Worm (Caenorhabditis elegans): ENCODE data around the gene hmgs-1.
A peak's percentile ranks its signal among the peaks of the same experiment; 100 is the strongest.

Gene hmgs-1

ce11 chrV:5684534-5684933 is at the start of gene hmgs-1, which contains the start of gene F25B4.4:
Gene hmgs-1 (minus strand): TSS chrV:5684589.
Gene F25B4.4 (plus strand): TSS chrV:5684873.
- TF ChIP-seq drap-1 (GFP tag; optimal IDR thresholded peaks at IDR 0.05) (peak; percentile 32), nhr-237 (tag; optimal IDR thresholded peaks at IDR 0.05) (peak; percentile 91), elt-3 (tag; optimal IDR thresholded peaks at IDR 0.05) (no peak), hlh-1 (tag; optimal IDR thresholded peaks at IDR 0.05) (peak; percentile 26), ces-1 (GFP tag; optimal IDR thresholded peaks at IDR 0.05) (peak; percentile 85), unc-120 (tag; optimal IDR thresholded peaks at IDR 0.05; ENCODE audit: poor library complexity, severe bottlenecking) (peak; percentile 98), unc-39 (tag; optimal IDR thresholded peaks at IDR 0.05) (no peak), pha-4 (tag; optimal IDR thresholded peaks at IDR 0.05) (peak; percentile 71), nhr-2 (tag; optimal IDR thresholded peaks at IDR 0.05) (peak; percentile 47), ceh-83 (GFP tag; optimal IDR thresholded peaks at IDR 0.05) (no peak), sptf-1 (tag; optimal IDR thresholded peaks at IDR 0.05) (peak; percentile 42), cnd-1 (tag; optimal IDR thresholded peaks at IDR 0.05) (no peak), mab-5 (tag; optimal IDR thresholded peaks at IDR 0.05) (peak; percentile 15), mls-2 (tag; optimal IDR thresholded peaks at IDR 0.05) (peak; percentile 31), elt-1 (tag; optimal IDR thresholded peaks at IDR 0.05; ENCODE audit: borderline replicate concordance, insufficient read depth) (no peak), ceh-39 (tag; optimal IDR thresholded peaks at IDR 0.05) (peak; percentile 45), ztf-11 (tag; optimal IDR thresholded peaks at IDR 0.05) (no peak), lsy-2 (tag; optimal IDR thresholded peaks at IDR 0.05) (peak; percentile 83), ceh-43 (GFP tag; optimal IDR thresholded peaks at IDR 0.05) (no peak), unc-62 (GFP tag; optimal IDR thresholded peaks at IDR 0.05) (peak; percentile 27), lin-13 (tag; optimal IDR thresholded peaks at IDR 0.05) (peak; percentile 87), mep-1 (tag; optimal IDR thresholded peaks at IDR 0.05) (peak; percentile 95), nhr-12 (tag; optimal IDR thresholded peaks at IDR 0.05) (no peak), snpc-4 (tag; optimal IDR thresholded peaks at IDR 0.05) (no peak)

ce11 chrV:5730783-5731182 is 46.4 kb upstream of the hmgs-1 start, which contains the start of gene K09H11.15:
Gene K09H11.15 (minus strand): TSS chrV:5730883.
- TF ChIP-seq ceh-43 (GFP tag; optimal IDR thresholded peaks at IDR 0.05) (no peak), sptf-1 (tag; optimal IDR thresholded peaks at IDR 0.05) (no peak), elt-1 (tag; optimal IDR thresholded peaks at IDR 0.05; ENCODE audit: borderline replicate concordance, insufficient read depth) (no peak), nhr-2 (tag; optimal IDR thresholded peaks at IDR 0.05) (no peak), sem-2 (GFP tag; optimal IDR thresholded peaks at IDR 0.05) (no peak), nhr-76 (tag; optimal IDR thresholded peaks at IDR 0.05) (no peak), cnd-1 (tag; optimal IDR thresholded peaks at IDR 0.05) (no peak), nhr-237 (tag; optimal IDR thresholded peaks at IDR 0.05) (no peak), lin-32 (GFP tag; optimal IDR thresholded peaks at IDR 0.05) (no peak), zip-8 (tag; optimal IDR thresholded peaks at IDR 0.05) (no peak), pha-4 (tag; optimal IDR thresholded peaks at IDR 0.05) (no peak), hlh-1 (tag; optimal IDR thresholded peaks at IDR 0.05) (no peak), nhr-12 (tag; optimal IDR thresholded peaks at IDR 0.05) (no peak)

ce11 chrV:5726463-5726862 is 42.1 kb upstream of the hmgs-1 start, which contains the start of gene K09H11.4:
Gene K09H11.4 (minus strand): TSS chrV:5726563.
- TF ChIP-seq zip-8 (tag; optimal IDR thresholded peaks at IDR 0.05) (no peak), nhr-76 (tag; optimal IDR thresholded peaks at IDR 0.05) (no peak), nhr-2 (tag; optimal IDR thresholded peaks at IDR 0.05) (no peak), sem-2 (GFP tag; optimal IDR thresholded peaks at IDR 0.05) (no peak), nhr-237 (tag; optimal IDR thresholded peaks at IDR 0.05) (no peak), lsy-2 (tag; optimal IDR thresholded peaks at IDR 0.05) (no peak), mab-5 (tag; optimal IDR thresholded peaks at IDR 0.05) (no peak), ceh-39 (tag; optimal IDR thresholded peaks at IDR 0.05) (no peak), ham-2 (GFP tag; optimal IDR thresholded peaks at IDR 0.05) (no peak), elt-1 (tag; optimal IDR thresholded peaks at IDR 0.05; ENCODE audit: borderline replicate concordance, insufficient read depth) (no peak), lin-13 (tag; optimal IDR thresholded peaks at IDR 0.05) (no peak)

- TF ChIP-seq elt-1 (tag; optimal IDR thresholded peaks at IDR 0.05; ENCODE audit: borderline replicate concordance, insufficient read depth) = no peak
- TF ChIP-seq mls-2 (tag; optimal IDR thresholded peaks at IDR 0.05) = no peak
- no peak for TF ChIP-seq sem-2 (GFP tag; optimal IDR thresholded peaks at IDR 0.05)
- no peak for TF ChIP-seq lin-13 (tag; optimal IDR thresholded peaks at IDR 0.05)
- TF ChIP-seq nhr-12 (tag; optimal IDR thresholded peaks at IDR 0.05) = no peak
- TF ChIP-seq nhr-76 (tag; optimal IDR thresholded peaks at IDR 0.05) = no peak
- no peak for TF ChIP-seq lin-32 (GFP tag; optimal IDR thresholded peaks at IDR 0.05)
- TF ChIP-seq snpc-4 (tag; optimal IDR thresholded peaks at IDR 0.05) = no peak
- TF ChIP-seq tbx-8 (GFP tag; optimal IDR thresholded peaks at IDR 0.05) = no peak
- TF ChIP-seq bed-3 (GFP tag; optimal IDR thresholded peaks at IDR 0.05) = no peak
- TF ChIP-seq unc-120 (tag; optimal IDR thresholded peaks at IDR 0.05; ENCODE audit: poor library complexity, severe bottlenecking) = no peak
- no peak for TF ChIP-seq nhr-28 (tag; optimal IDR thresholded peaks at IDR 0.05)
- no peak for TF ChIP-seq nhr-2 (tag; optimal IDR thresholded peaks at IDR 0.05)
- no peak for TF ChIP-seq M03D4.4 (tag; optimal IDR thresholded peaks at IDR 0.05)
Observed at ce11 chrV:5724395-5724794, 40.0 kb upstream of the hmgs-1 start.
